Worm (Caenorhabditis elegans): ENCODE measurements around the gene ZK1240.2.

Gene ZK1240.2

ce11 chrII:2353012-2353411 lies 29.8 kb downstream of the ZK1240.2 start, which contains the start of gene F43C11.3:
F43C11.3 (plus strand) TSS chrII:2353312.
- no peak for TF ChIP-seq hmg-1.1 (GFP tag; IDR thresholded peaks at IDR 0.05)
- TF ChIP-seq lin-13 (GFP tag; optimal IDR thresholded peaks at IDR 0.05): no peak
- peak; percentile 43 for TF ChIP-seq nhr-28 (tag; optimal IDR thresholded peaks at IDR 0.05)

DNA sequence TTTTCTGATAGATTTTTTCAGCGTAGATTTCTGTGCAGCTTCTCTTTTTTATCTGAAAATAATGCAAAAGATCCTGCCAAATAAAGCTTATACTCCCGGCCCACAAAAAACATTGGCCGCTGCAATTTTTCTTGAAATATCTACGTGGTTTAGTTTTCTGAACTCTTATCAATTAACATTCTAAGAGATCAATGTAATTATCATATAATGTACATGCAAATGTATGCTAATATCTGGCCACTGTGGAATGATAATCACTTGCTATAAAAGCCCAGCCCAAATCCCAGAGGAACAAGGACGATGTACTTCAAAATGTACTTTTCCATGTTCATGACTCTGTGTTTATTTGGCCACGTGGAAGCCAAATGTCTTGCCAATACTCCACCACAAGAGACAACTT lies 31.3 kb downstream of the ZK1240.2 start, which contains the start of gene F43C11.2:
TSS of gene F43C11.2 (plus strand) at position 301 of the 400 bp plus-strand sequence.
- TF ChIP-seq ceh-32 (tag; optimal IDR thresholded peaks at IDR 0.05; ENCODE audit: poor library complexity) (no peak), pha-4 (GFP tag; IDR thresholded peaks at IDR 0.05) (no peak), pha-4 (tag; optimal IDR thresholded peaks at IDR 0.05) (no peak), ztf-7 (tag; optimal IDR thresholded peaks at IDR 0.05) (no peak), lsy-2 (tag; optimal IDR thresholded peaks at IDR 0.05) (no peak), zip-2 (tag; optimal IDR thresholded peaks at IDR 0.05) (no peak), R02D3.7 (tag; optimal IDR thresholded peaks at IDR 0.05) (no peak), saeg-2 (GFP tag; IDR thresholded peaks at IDR 0.05) (no peak), hif-1 (tag; optimal IDR thresholded peaks at IDR 0.05) (no peak), php-3 (GFP tag; IDR thresholded peaks at IDR 0.05) (no peak), T26A8.4 (GFP tag; IDR thresholded peaks at IDR 0.05) (no peak), unc-130 (GFP tag; optimal IDR thresholded peaks at IDR 0.05) (no peak), nhr-48 (tag; optimal IDR thresholded peaks at IDR 0.05) (no peak), F49E8.2 (tag; optimal IDR thresholded peaks at IDR 0.05; ENCODE audit: borderline replicate concordance) (no peak), nhr-102 (tag; optimal IDR thresholded peaks at IDR 0.05) (no peak), mdl-1 (tag; optimal IDR thresholded peaks at IDR 0.05) (no peak), ZK337.2 (GFP tag; IDR thresholded peaks at IDR 0.05) (no peak), lin-15B (tag; optimal IDR thresholded peaks at IDR 0.05) (no peak)

ce11 chrII:2356795-2357194 lies 33.6 kb downstream of the ZK1240.2 start, which contains the start of gene F43C11.1:
F43C11.1 (plus strand) TSS chrII:2357095.
- no peak for TF ChIP-seq php-3 (GFP tag; IDR thresholded peaks at IDR 0.05)
- TF ChIP-seq unc-130 (GFP tag; optimal IDR thresholded peaks at IDR 0.05): no peak
- TF ChIP-seq ztf-11 (tag; optimal IDR thresholded peaks at IDR 0.05): no peak
- TF ChIP-seq T20F7.1 (GFP tag; optimal IDR thresholded peaks at IDR 0.05): no peak

DNA sequence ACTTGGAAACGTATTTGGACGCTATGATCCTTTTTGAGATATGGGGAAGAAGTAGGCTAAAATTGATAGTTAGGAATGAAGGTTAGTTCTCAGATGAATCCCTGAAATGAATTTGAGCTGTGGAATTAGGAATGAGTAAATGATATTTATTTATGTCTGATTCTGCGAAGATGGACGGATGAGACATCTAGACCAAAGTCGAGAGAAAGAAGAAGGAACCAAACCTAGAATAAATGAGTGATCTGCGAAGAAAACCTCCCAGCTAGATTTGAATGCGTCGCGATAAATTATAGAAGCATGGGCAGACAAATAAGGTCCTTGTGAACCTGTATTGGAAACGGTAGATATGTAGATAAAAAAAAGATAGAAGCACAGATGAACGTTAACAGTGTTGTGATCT lies 36.8 kb downstream of the ZK1240.2 start, which contains the start of gene F43C11.16:
TSS of gene F43C11.16 (minus strand) at position 101 of the 400 bp plus-strand sequence.
- TF ChIP-seq lin-1 (GFP tag; IDR thresholded peaks at IDR 0.05) (no peak), ceh-32 (tag; optimal IDR thresholded peaks at IDR 0.05; ENCODE audit: poor library complexity) (no peak), dve-1 (tag; optimal IDR thresholded peaks at IDR 0.05; ENCODE audit: insufficient read depth) (no peak), hif-1 (tag; optimal IDR thresholded peaks at IDR 0.05) (no peak), mep-1 (tag; optimal IDR thresholded peaks at IDR 0.05) (no peak), fkh-10 (GFP tag; optimal IDR thresholded peaks at IDR 0.05) (no peak), ctbp-1 (GFP tag; IDR thresholded peaks at IDR 0.05) (no peak), fos-1 (tag; optimal IDR thresholded peaks at IDR 0.05) (no peak), nhr-111 (GFP tag; optimal IDR thresholded peaks at IDR 0.05) (no peak), rbr-2 (tag; optimal IDR thresholded peaks at IDR 0.05) (no peak)

DNA sequence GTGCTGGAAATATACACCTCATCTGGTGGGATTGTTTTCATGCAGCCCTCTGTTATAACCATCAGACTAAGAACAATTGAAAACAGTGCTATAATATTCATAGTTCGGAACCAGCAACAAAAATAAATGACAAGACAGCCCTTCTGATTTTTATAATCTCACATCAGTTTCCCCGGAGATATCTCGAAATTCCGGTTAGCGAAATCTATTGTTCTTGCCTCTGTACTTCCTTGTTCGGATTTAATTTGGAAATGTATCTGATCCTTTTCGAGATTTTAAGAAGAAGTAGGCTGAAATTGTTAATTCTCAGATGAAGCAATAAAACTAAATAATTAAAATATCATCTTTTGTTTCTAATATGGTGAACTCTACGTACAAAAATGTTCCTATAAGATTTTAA lies 40.5 kb downstream of the ZK1240.2 start, which contains the start of gene F43C11.11:
TSS of gene F43C11.11 (minus strand) at position 101 of the 400 bp plus-strand sequence.
- TF ChIP-seq snpc-1.2 (GFP tag; IDR thresholded peaks at IDR 0.05): no peak
- no peak for TF ChIP-seq zag-1 (tag; optimal IDR thresholded peaks at IDR 0.05)
- TF ChIP-seq lim-7 (GFP tag; IDR thresholded peaks at IDR 0.05): no peak
- TF ChIP-seq egl-27 (tag; optimal IDR thresholded peaks at IDR 0.05): no peak
- no peak for TF ChIP-seq ceh-44 (GFP tag; IDR thresholded peaks at IDR 0.05)
- TF ChIP-seq unc-39 (tag; optimal IDR thresholded peaks at IDR 0.05): no peak
- TF ChIP-seq F44E2.7 (GFP tag; IDR thresholded peaks at IDR 0.05): no peak
- no peak for TF ChIP-seq ama-1 (optimal IDR thresholded peaks at IDR 0.05)
- no peak for TF ChIP-seq mes-2 (tag; optimal IDR thresholded peaks at IDR 0.05; ENCODE audit: poor library complexity, severe bottlenecking)
- TF ChIP-seq ztf-11 (tag; optimal IDR thresholded peaks at IDR 0.05): no peak
- no peak for TF ChIP-seq ceh-62 (tag; optimal IDR thresholded peaks at IDR 0.05)
- TF ChIP-seq nhr-111 (GFP tag; optimal IDR thresholded peaks at IDR 0.05): no peak
- TF ChIP-seq cey-2 (tag; optimal IDR thresholded peaks at IDR 0.05; ENCODE audit: borderline replicate concordance, insufficient read depth): no peak
- TF ChIP-seq skn-1 (tag; optimal IDR thresholded peaks at IDR 0.05): no peak
- no peak for TF ChIP-seq dmd-9 (GFP tag; IDR thresholded peaks at IDR 0.05)
- TF ChIP-seq dmd-8 (GFP tag; IDR thresholded peaks at IDR 0.05): no peak
- TF ChIP-seq ZK337.2 (GFP tag; IDR thresholded peaks at IDR 0.05): no peak
- TF ChIP-seq gei-8 (GFP tag; optimal IDR thresholded peaks at IDR 0.05): no peak

Measured in whole organism, L4 larva.